Fruit fly (Drosophila melanogaster) whole organism, embryonic: ENCODE data around the gene CG9733.

Experiments used
- Ada2b ChIP-seq: fragments of 200-800 bp; sonication (Bioruptor generic); IDR thresholded peaks from 2 replicates; pipeline ENCODE4 v1.3.6; 2022; ENCODE audit warnings: missing biosample characterization, missing genetic modification characterization
- Atf-2 ChIP-seq: fragments of 200-800 bp; sonication (Bioruptor generic); optimal IDR thresholded peaks from 2 replicates; lab custom pipeline; 2016; ENCODE audit warnings: missing biosample characterization, missing genetic modification characterization
- Atf6 ChIP-seq: fragments of 200-800 bp; sonication (Bioruptor generic); IDR thresholded peaks from 2 replicates; pipeline ENCODE4 v1.3.6; 2022; ENCODE audit warnings: missing biosample characterization, missing genetic modification characterization
- Bteb2 ChIP-seq: fragments of 200-800 bp; sonication (Bioruptor generic); optimal IDR thresholded peaks from 2 replicates; lab custom pipeline; 2016; ENCODE audit warnings: missing biosample characterization, missing genetic modification characterization
- CG1529 ChIP-seq: fragments of 200-800 bp; sonication (Bioruptor generic); optimal IDR thresholded peaks from 3 replicates; lab custom pipeline; 2018; ENCODE audit warnings: missing biosample characterization, missing genetic modification characterization
- CG34376 ChIP-seq: fragments of 200-800 bp; sonication (Bioruptor generic); optimal IDR thresholded peaks from 2 replicates; lab custom pipeline; 2018; ENCODE audit warnings: missing biosample characterization, mild to moderate bottlenecking, missing genetic modification characterization
- Dfd ChIP-seq, 2 experiments: fragments of >200 bp; optimal IDR thresholded peaks; 2 replicates each; lab custom pipeline; 2017; ENCODE audit warnings: missing biosample characterization in 2 of 2, missing genetic modification characterization in 2 of 2
- Sox102F ChIP-seq: fragments of 200-800 bp; sonication (Bioruptor generic); optimal IDR thresholded peaks from 2 replicates; lab custom pipeline; 2018; ENCODE audit warnings: missing biosample characterization, mild to moderate bottlenecking, missing genetic modification characterization, moderate library complexity
- bbx ChIP-seq: fragments of 200-800 bp; sonication (Bioruptor generic); IDR thresholded peaks from 2 replicates; pipeline ENCODE4 v1.3.6; 2022; ENCODE audit warnings: missing biosample characterization, missing genetic modification characterization; ENCODE audit not compliant: partially characterized antibody
- dpn ChIP-seq, 2 experiments: fragments of 200-800 bp; sonication (Bioruptor generic); optimal IDR thresholded peaks; 3 replicates each; lab custom pipeline; 2016; ENCODE audit warnings: missing biosample characterization in 2 of 2, missing genetic modification characterization in 2 of 2
- pros ChIP-seq: fragments of 200-800 bp; sonication (Bioruptor generic); optimal IDR thresholded peaks from 3 replicates; lab custom pipeline; 2019; ENCODE audit warnings: missing biosample characterization, mild to moderate bottlenecking, missing genetic modification characterization, moderate library complexity
- sens-2 ChIP-seq: fragments of 200-800 bp; sonication (Bioruptor generic); IDR thresholded peaks from 2 replicates; pipeline ENCODE4 v1.3.6; 2022; ENCODE audit warnings: missing biosample characterization, missing genetic modification characterization
- tx ChIP-seq: fragments of 200-800 bp; sonication (Bioruptor generic); optimal IDR thresholded peaks from 2 replicates; lab custom pipeline; 2016; ENCODE audit warnings: missing biosample characterization, missing genetic modification characterization

dm6 chr3R:30211856-30212255 lies 34.6 kb downstream of the CG9733 start, which contains the start of gene CecA2:
- TF ChIP-seq dpn (GFP tag; optimal IDR thresholded peaks at IDR 0.05; lab: Kevin White, UChicago) (no peak), Dfd (GFP tag; optimal IDR thresholded peaks at IDR 0.05; lab: Kevin White, UChicago) (no peak), Bteb2 (GFP tag; lab: Kevin White, UChicago) (no peak), pros (GFP tag; lab: Kevin White, UChicago) (no peak), tx (GFP tag; lab: Kevin White, UChicago) (no peak), Ada2b (GFP tag; lab: Robert Waterston, UW) (no peak), Atf6 (GFP tag; lab: Robert Waterston, UW) (no peak), Sox102F (GFP tag; lab: Kevin White, UChicago) (no peak), bbx (no peak), Atf-2 (GFP tag; lab: Kevin White, UChicago) (no peak), CG34376 (no peak), CG1529 (no peak), sens-2 (no peak)
